Fruit fly (Drosophila melanogaster): ENCODE data around the gene CG6791.

dm6 chr3R:11617363-11617762, 27.4 kb upstream of the CG6791 start:
- TF ChIP-seq h (optimal IDR thresholded peaks at IDR 0.05) (no peak), psq (optimal IDR thresholded peaks at IDR 0.05) (no peak), insv (optimal IDR thresholded peaks at IDR 0.05) (no peak)
